Worm (Caenorhabditis elegans) whole organism, L4 larva: Measurements from ENCODE around the gene cpf-1.
A peak's percentile ranks its signal among the peaks of the same experiment; 100 is the strongest.

Source experiments
- D1046.2 ChIP-seq: fragments of 200-800 bp; sonication (Bioruptor generic); IDR thresholded peaks from 2 replicates; pipeline ENCODE4 v1.3.6; 2022; ENCODE audit warnings: missing genetic modification characterization, missing compliant biosample characterization
- F44E2.7 ChIP-seq: fragments of 200-800 bp; sonication (Bioruptor generic); IDR thresholded peaks from 2 replicates; pipeline ENCODE4 v2.1.2; 2022; ENCODE audit warnings: missing genetic modification characterization, missing compliant biosample characterization
- T20F7.1 ChIP-seq: fragments of 200-800 bp; sonication (Bioruptor generic); optimal IDR thresholded peaks from 2 replicates; lab custom pipeline; 2018; ENCODE audit warnings: mild to moderate bottlenecking, missing genetic modification characterization, missing compliant biosample characterization
- Y48G9A.11 ChIP-seq: fragments of 200-800 bp; sonication (Bioruptor generic); IDR thresholded peaks from 2 replicates; pipeline ENCODE4 v1.3.6; 2022; ENCODE audit warnings: missing genetic modification reagents, missing genetic modification characterization, missing compliant biosample characterization
- aha-1 ChIP-seq: fragments of 150-350 bp; peaks from one replicate; lab custom pipeline; 2014; ENCODE audit warnings: missing biosample characterization, missing genetic modification characterization
- aly-2 ChIP-seq: sonication (generic microtip); optimal IDR thresholded peaks from 2 replicates; lab custom pipeline; 2018; ENCODE audit warnings: missing biosample characterization, missing genetic modification characterization
- ama-1 ChIP-seq: fragments of 150-350 bp; optimal IDR thresholded peaks from 2 replicates; lab custom pipeline; 2014; ENCODE audit warnings: inconsistent platforms, mixed read lengths
- ceh-20 ChIP-seq: fragments of 200-800 bp; sonication (Bioruptor generic); IDR thresholded peaks from 2 replicates; pipeline ENCODE4 v1.3.6; 2022; ENCODE audit warnings: missing genetic modification reagents, missing genetic modification characterization, missing compliant biosample characterization
- ceh-32 ChIP-seq: sonication (generic microtip); optimal IDR thresholded peaks from 2 replicates; lab custom pipeline; 2016; ENCODE audit warnings: mild to moderate bottlenecking, missing genetic modification characterization, missing compliant biosample characterization; ENCODE audit not compliant: poor library complexity
- ceh-62 ChIP-seq: sonication (generic microtip); optimal IDR thresholded peaks from 2 replicates; lab custom pipeline; 2017; ENCODE audit warnings: missing biosample characterization, missing genetic modification characterization
- daf-12 ChIP-seq: fragments of 150-350 bp; optimal IDR thresholded peaks from 2 replicates; lab custom pipeline; 2014; ENCODE audit warnings: missing biosample characterization, missing genetic modification reagents, missing genetic modification characterization
- daf-16 ChIP-seq, 3 experiments: sonication (generic microtip); optimal IDR thresholded peaks; 2 replicates each; lab custom pipeline; 2016 to 2017; ENCODE audit warnings: missing genetic modification characterization in 3 of 3, missing genetic modification reagents in 3 of 3, mild to moderate bottlenecking in 2 of 3, missing compliant biosample characterization in 2 of 3, missing biosample characterization in 1 of 3, moderate library complexity in 1 of 3
- daf-19 ChIP-seq: fragments of 200-800 bp; sonication (Bioruptor generic); conservative IDR thresholded peaks from 2 replicates; pipeline ENCODE4 v1.3.6; 2022; ENCODE audit warnings: missing genetic modification characterization, missing compliant biosample characterization
- daf-8 ChIP-seq: fragments of 200-800 bp; sonication (Bioruptor generic); IDR thresholded peaks from 2 replicates; pipeline ENCODE4 v1.3.6; 2022; ENCODE audit warnings: missing genetic modification characterization, missing compliant biosample characterization
- dmd-6 ChIP-seq: fragments of 200-800 bp; sonication (Bioruptor generic); IDR thresholded peaks from 2 replicates; pipeline ENCODE4 v1.3.6; 2022; ENCODE audit warnings: missing genetic modification reagents, missing genetic modification characterization, missing compliant biosample characterization
- dmd-9 ChIP-seq: fragments of 200-800 bp; sonication (Bioruptor generic); IDR thresholded peaks from 2 replicates; pipeline ENCODE4 v1.3.6; 2022; ENCODE audit warnings: missing genetic modification reagents, missing genetic modification characterization, missing compliant biosample characterization
- dve-1 ChIP-seq: sonication (generic microtip); optimal IDR thresholded peaks from 2 replicates; lab custom pipeline; 2017; ENCODE audit warnings: antibody characterized with exemption, mild to moderate bottlenecking, missing genetic modification characterization, missing compliant biosample characterization; ENCODE audit not compliant: insufficient read depth
- egl-27 ChIP-seq: sonication (generic microtip); optimal IDR thresholded peaks from 3 replicates; lab custom pipeline; 2017; ENCODE audit warnings: missing biosample characterization, missing genetic modification reagents, missing genetic modification characterization
- fkh-10 ChIP-seq: fragments of 150-350 bp; optimal IDR thresholded peaks from 2 replicates; lab custom pipeline; 2014; ENCODE audit warnings: missing biosample characterization, missing genetic modification reagents, missing genetic modification characterization
- fos-1 ChIP-seq: fragments of 150-350 bp; optimal IDR thresholded peaks from 2 replicates; lab custom pipeline; 2014; ENCODE audit warnings: missing biosample characterization, missing genetic modification characterization
- gei-8 ChIP-seq: fragments of 200-800 bp; sonication (Bioruptor generic); optimal IDR thresholded peaks from 2 replicates; lab custom pipeline; 2018; ENCODE audit warnings: mild to moderate bottlenecking, missing genetic modification characterization, missing compliant biosample characterization
- hlh-11 ChIP-seq: fragments of 200-800 bp; sonication (Bioruptor generic); optimal IDR thresholded peaks from 2 replicates; lab custom pipeline; 2018; ENCODE audit warnings: mild to moderate bottlenecking, missing genetic modification characterization, missing compliant biosample characterization
- hmg-1.1 ChIP-seq: fragments of 200-800 bp; sonication (Bioruptor generic); IDR thresholded peaks from 2 replicates; pipeline ENCODE4 v1.3.6; 2022; ENCODE audit warnings: missing genetic modification reagents, missing genetic modification characterization, missing compliant biosample characterization
- lsy-2 ChIP-seq, 2 experiments: fragments of 150-350 bp in 1 of 2; sonication (generic microtip) in 1 of 2; optimal IDR thresholded peaks; 2 replicates each; lab custom pipeline; 2014 to 2017; ENCODE audit warnings: missing biosample characterization in 2 of 2, missing genetic modification characterization in 2 of 2
- mdt-29 ChIP-seq: fragments of 200-800 bp; sonication (Bioruptor generic); IDR thresholded peaks from 2 replicates; pipeline ENCODE4 v1.3.6; 2022; ENCODE audit warnings: missing genetic modification reagents, missing genetic modification characterization, missing compliant biosample characterization
- nhr-237 ChIP-seq: sonication (generic microtip); optimal IDR thresholded peaks from 2 replicates; lab custom pipeline; 2017; ENCODE audit warnings: missing biosample characterization, missing genetic modification characterization
- nhr-25 ChIP-seq: sonication (generic microtip); optimal IDR thresholded peaks from 2 replicates; lab custom pipeline; 2017; ENCODE audit warnings: missing genetic modification characterization, mild to moderate bottlenecking, missing compliant biosample characterization, antibody characterized with exemption, moderate library complexity, borderline replicate concordance; ENCODE audit not compliant: insufficient read depth
- nhr-28 ChIP-seq: fragments of 150-350 bp; optimal IDR thresholded peaks from 2 replicates; lab custom pipeline; 2014; ENCODE audit warnings: missing biosample characterization, missing genetic modification characterization
- nhr-48 ChIP-seq: sonication (generic microtip); optimal IDR thresholded peaks from 2 replicates; lab custom pipeline; 2016; ENCODE audit warnings: mild to moderate bottlenecking, missing genetic modification characterization, missing compliant biosample characterization
- php-3 ChIP-seq: fragments of 200-800 bp; sonication (Bioruptor generic); IDR thresholded peaks from 2 replicates; pipeline ENCODE4 v1.3.6; 2022; ENCODE audit warnings: missing genetic modification reagents, missing genetic modification characterization, missing compliant biosample characterization
- saeg-2 ChIP-seq: fragments of 200-800 bp; sonication (Bioruptor generic); IDR thresholded peaks from 2 replicates; pipeline ENCODE4 v1.3.6; 2022; ENCODE audit warnings: missing genetic modification reagents, missing genetic modification characterization, missing compliant biosample characterization
- skn-1 ChIP-seq: fragments of 150-350 bp; optimal IDR thresholded peaks from 2 replicates; lab custom pipeline; 2014; ENCODE audit warnings: missing biosample characterization, missing genetic modification characterization
- spr-3 ChIP-seq: fragments of 200-800 bp; sonication (Bioruptor generic); optimal IDR thresholded peaks from 2 replicates; lab custom pipeline; 2018; ENCODE audit warnings: mild to moderate bottlenecking, missing genetic modification characterization, missing compliant biosample characterization
- unc-62 ChIP-seq, 3 experiments: fragments of 150-350 bp in 1 of 3; sonication (generic microtip); optimal IDR thresholded peaks in 2 of 3; peaks in 1 of 3; 1 replicate in 1 of 3; 2 replicates in 2 of 3; lab custom pipeline; 2014 to 2017; ENCODE audit warnings: missing biosample characterization in 3 of 3, missing genetic modification characterization in 3 of 3, missing genetic modification reagents in 3 of 3, missing genotype in 1 of 3
- zag-1 ChIP-seq: fragments of 150-350 bp; optimal IDR thresholded peaks from 2 replicates; lab custom pipeline; 2014; ENCODE audit warnings: missing biosample characterization, missing genetic modification characterization
- zfp-2 ChIP-seq: sonication (generic microtip); optimal IDR thresholded peaks from 2 replicates; lab custom pipeline; 2016; ENCODE audit warnings: mild to moderate bottlenecking, missing genetic modification characterization, missing compliant biosample characterization

cpf-1 gene

DNA sequence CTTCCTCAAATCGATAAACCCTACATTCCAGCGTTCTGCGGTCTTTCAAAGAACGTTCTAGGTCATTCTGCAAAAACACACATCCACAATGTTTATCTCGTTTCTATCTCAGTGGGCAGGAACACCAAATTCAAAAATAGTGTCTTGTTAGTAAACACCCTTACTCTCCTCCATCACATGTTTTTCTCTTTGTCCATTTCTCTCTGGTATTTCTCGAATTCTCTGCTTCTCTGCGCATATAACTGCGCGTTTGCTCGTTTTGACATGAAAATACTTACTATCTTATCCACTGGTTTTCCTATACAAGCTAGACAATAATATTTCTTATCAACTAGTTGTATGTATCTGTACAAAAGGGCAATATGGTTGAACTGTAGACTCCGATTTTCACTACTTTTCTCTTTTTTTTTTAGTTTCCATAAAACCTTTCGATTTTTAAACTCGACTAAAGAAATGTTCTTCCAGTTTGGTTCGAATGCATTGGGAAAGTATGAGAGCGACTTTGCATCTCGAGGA lies 48.5 kb upstream of the cpf-1 start, which contains the start of gene pyr-1 (continued):
- TF ChIP-seq Y48G9A.11, result no peak
- no peak for TF ChIP-seq T20F7.1 (GFP tag; lab: Kevin White, UChicago)
- TF ChIP-seq spr-3, result no peak
- no peak for TF ChIP-seq daf-12
- TF ChIP-seq php-3, result no peak
- TF ChIP-seq mdt-29 (GFP tag; lab: Robert Waterston, UW), result no peak
- peak; percentile 81 for TF ChIP-seq nhr-28 (tag; lab: Kevin White, UChicago)
- peak in 1 of 2 experiments; percentile 55 for TF ChIP-seq unc-62 (GFP tag; optimal IDR thresholded peaks at IDR 0.05 in 1 of 2; lab: Kevin White, UChicago)
- TF ChIP-seq unc-62 (tag; optimal IDR thresholded peaks at IDR 0.05; lab: Kevin White, UChicago), result no peak
- no peak for TF ChIP-seq D1046.2 (GFP tag; lab: Robert Waterston, UW)
- TF ChIP-seq dmd-6, result no peak
- TF ChIP-seq daf-16 (GFP tag; optimal IDR thresholded peaks at IDR 0.05; lab: Kevin White, UChicago), result peak in 1 of 2 experiments; percentile 90
- TF ChIP-seq daf-16 (tag; optimal IDR thresholded peaks at IDR 0.05; lab: Kevin White, UChicago), result peak; percentile 93
- no peak for TF ChIP-seq skn-1
- TF ChIP-seq ceh-20 (GFP tag; lab: Robert Waterston, UW), result no peak
- no peak for TF ChIP-seq saeg-2 (GFP tag; lab: Robert Waterston, UW)
- TF ChIP-seq aly-2 (tag; lab: Kevin White, UChicago), result no peak
- no peak for TF ChIP-seq nhr-25 (tag; lab: Kevin White, UChicago)
- TF ChIP-seq dmd-9 (GFP tag; lab: Robert Waterston, UW), result no peak
- no peak for TF ChIP-seq zag-1 (tag; lab: Kevin White, UChicago)
- no peak for TF ChIP-seq egl-27 (tag; lab: Kevin White, UChicago)
- TF ChIP-seq dve-1, result peak; percentile 18
- TF ChIP-seq daf-8 (GFP tag; lab: Robert Waterston, UW), result no peak
- no peak for TF ChIP-seq fkh-10
- no peak for TF ChIP-seq hlh-11 (tag; lab: Kevin White, UChicago)
- no peak for TF ChIP-seq ceh-62 (tag; lab: Kevin White, UChicago)
- TF ChIP-seq gei-8 (GFP tag; lab: Kevin White, UChicago), result no peak

DNA sequence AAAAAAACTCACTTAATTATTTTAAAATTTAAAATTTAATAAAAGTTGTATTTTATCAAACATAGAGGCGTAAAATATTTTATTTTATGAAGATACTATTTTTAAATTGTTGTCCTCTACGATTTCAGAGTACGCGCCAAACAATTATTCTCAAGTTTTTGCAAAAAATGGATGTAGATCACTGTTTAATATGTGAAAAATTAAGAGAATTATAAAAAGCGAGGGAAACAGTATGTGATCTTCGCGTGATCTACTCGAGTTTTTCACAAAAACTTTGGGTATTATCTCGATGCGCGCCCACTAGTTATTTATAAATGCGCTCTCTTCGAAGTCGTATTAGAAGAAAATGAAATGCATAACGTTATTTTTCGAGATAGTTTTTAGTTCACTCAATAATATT lies 46.6 kb upstream of the cpf-1 start:
- TF ChIP-seq nhr-28 (tag; lab: Kevin White, UChicago) (no peak), daf-19 (GFP tag; lab: Robert Waterston, UW) (no peak), lsy-2 (tag; optimal IDR thresholded peaks at IDR 0.05; lab: Kevin White, UChicago) (no peak), daf-8 (GFP tag; lab: Robert Waterston, UW) (no peak), T20F7.1 (GFP tag; lab: Kevin White, UChicago) (no peak), hmg-1.1 (GFP tag; lab: Robert Waterston, UW) (no peak)

DNA sequence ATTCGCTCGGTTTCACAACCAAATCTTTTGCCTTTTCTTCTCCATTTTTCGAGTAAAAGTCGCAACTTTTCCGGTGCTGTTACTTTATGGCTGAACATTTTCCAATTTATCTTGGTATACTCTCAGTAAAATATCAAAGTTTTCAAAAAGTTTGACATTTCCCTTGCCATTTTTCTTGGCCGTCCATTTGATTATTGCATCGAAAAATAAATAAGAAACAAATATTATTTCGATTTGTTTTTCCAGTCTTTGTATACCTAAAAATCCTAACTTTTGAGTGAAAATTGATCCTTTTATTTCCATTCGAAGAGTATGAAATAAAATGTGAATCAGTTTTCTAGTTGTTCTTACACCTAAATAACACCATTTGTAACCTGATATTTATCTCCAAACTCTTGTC lies 44.2 kb upstream of the cpf-1 start:
- TF ChIP-seq ceh-32 (no peak), aha-1 (tag; lab: Kevin White, UChicago) (peak; percentile 94), nhr-237 (tag; lab: Kevin White, UChicago) (no peak), saeg-2 (GFP tag; lab: Robert Waterston, UW) (no peak)

DNA sequence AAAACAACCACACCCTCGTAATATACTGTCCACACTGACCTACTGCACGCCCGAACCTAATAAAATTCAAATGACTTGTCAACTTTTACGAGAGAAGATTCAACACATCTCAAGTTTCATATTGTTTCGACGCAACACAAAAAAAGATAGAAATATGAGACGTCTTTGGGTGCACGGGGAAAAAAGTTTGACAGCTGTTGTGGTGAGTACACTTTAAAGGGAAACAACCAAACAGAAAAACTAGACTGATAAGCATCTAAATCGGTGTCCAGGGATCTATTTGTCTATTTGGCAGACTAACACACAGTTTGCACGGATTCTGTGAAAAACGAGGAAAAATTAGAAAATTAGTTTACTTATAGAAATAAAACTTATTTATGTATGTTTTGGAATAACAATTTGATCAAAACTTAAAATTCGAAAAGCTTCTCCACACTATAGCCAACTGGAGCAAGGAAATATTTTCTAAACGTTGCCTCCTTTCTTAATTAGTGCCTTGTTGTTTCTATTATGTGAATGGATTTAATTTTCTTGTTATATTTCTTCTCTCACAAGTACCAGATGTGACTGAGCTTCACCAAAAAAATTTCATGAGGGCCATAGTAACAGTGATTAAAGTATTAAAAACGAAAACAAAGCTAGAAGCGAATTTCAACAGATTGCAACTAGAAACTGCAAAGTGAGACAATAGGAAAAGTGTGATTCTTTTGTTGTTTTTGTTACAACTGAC lies 41.6 kb upstream of the cpf-1 start:
- TF ChIP-seq aha-1 (tag; lab: Kevin White, UChicago) (peak; percentile 50), spr-3 (no peak)
- TF ChIP-seq, all 104 proteins: peak for 1

DNA sequence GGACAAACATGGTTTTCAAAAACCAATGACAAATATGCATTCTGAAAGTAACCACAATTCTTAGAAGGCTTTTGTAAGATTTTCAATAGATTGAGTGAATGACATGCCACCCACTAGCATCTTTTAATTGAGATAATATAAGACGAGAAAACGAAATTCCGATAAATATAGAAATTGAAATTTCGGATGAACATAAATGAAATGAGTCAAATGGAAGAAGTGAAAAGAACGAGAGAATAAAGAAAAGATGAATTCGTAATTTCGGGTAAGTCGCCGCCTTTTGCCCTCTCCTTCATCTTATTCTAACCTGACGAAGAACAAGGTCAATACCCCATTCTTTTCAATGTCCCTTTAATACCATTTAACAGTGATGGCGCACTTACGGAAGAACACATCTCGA lies 40.1 kb upstream of the cpf-1 start:
- TF ChIP-seq fos-1 (tag; lab: Kevin White, UChicago), result no peak
- TF ChIP-seq F44E2.7 (GFP tag; lab: Robert Waterston, UW), result no peak
- TF ChIP-seq zfp-2 (tag; lab: Kevin White, UChicago), result no peak
- TF ChIP-seq nhr-48, result no peak
- no peak for TF ChIP-seq zag-1 (tag; lab: Kevin White, UChicago)
- TF ChIP-seq ceh-20 (GFP tag; lab: Robert Waterston, UW), result no peak
- no peak for TF ChIP-seq ama-1 (lab: Kevin White, UChicago)
